Fruit fly (Drosophila melanogaster) whole organism, embryonic: ENCODE results near the gene LysRS.

Experiments
- Adf1 ChIP-seq: fragments of 200-800 bp; sonication (Bioruptor generic); IDR thresholded peaks from 2 replicates; pipeline ENCODE4 v1.3.6; 2022; ENCODE audit warnings: missing biosample characterization, missing genetic modification characterization
- Awh ChIP-seq: fragments of 200-800 bp; sonication (Bioruptor generic); IDR thresholded peaks from 2 replicates; pipeline ENCODE4, ENCODE4 v1.3.6; 2022; ENCODE audit warnings: missing biosample characterization, missing genetic modification characterization
- CG10147 ChIP-seq: fragments of 200-800 bp; sonication (Bioruptor generic); optimal IDR thresholded peaks from 2 replicates; lab custom pipeline; 2019; ENCODE audit warnings: missing biosample characterization, mild to moderate bottlenecking, missing genetic modification characterization, moderate library complexity
- CG10274 ChIP-seq: fragments of 200-800 bp; sonication (Bioruptor generic); optimal IDR thresholded peaks from 3 replicates; lab custom pipeline; 2017; ENCODE audit warnings: missing biosample characterization, mild to moderate bottlenecking, missing genetic modification characterization
- CG10366 ChIP-seq: fragments of 200-800 bp; sonication (Bioruptor generic); IDR thresholded peaks from 2 replicates; pipeline ENCODE4 v1.3.6; 2022; ENCODE audit warnings: missing biosample characterization, missing genetic modification characterization
- CG13624 ChIP-seq: fragments of 200-800 bp; sonication (Bioruptor generic); optimal IDR thresholded peaks from 2 replicates; lab custom pipeline; 2016; ENCODE audit warnings: missing biosample characterization, missing genetic modification characterization
- CG13894 ChIP-seq: fragments of 200-800 bp; sonication (Bioruptor generic); optimal IDR thresholded peaks from 3 replicates; lab custom pipeline; 2018; ENCODE audit warnings: missing biosample characterization, mild to moderate bottlenecking, missing genetic modification characterization, moderate library complexity
- CG14667 ChIP-seq: fragments of 200-800 bp; sonication (Bioruptor generic); IDR thresholded peaks from 2 replicates; pipeline ENCODE4 v1.3.6; 2022; ENCODE audit warnings: missing biosample characterization, missing genetic modification characterization
- CG15011 ChIP-seq: fragments of 200-800 bp; sonication (Bioruptor generic); optimal IDR thresholded peaks from 3 replicates; lab custom pipeline; 2018; ENCODE audit warnings: missing biosample characterization, mild to moderate bottlenecking, missing genetic modification characterization
- CG15269 ChIP-seq: fragments of 200-800 bp; sonication (Bioruptor generic); optimal IDR thresholded peaks from 2 replicates; lab custom pipeline; 2018; ENCODE audit warnings: missing biosample characterization, mild to moderate bottlenecking, missing genetic modification characterization, moderate library complexity
- CG15514 ChIP-seq: fragments of 200-800 bp; sonication (Bioruptor generic); optimal IDR thresholded peaks from 3 replicates; lab custom pipeline; 2017; ENCODE audit warnings: missing biosample characterization, missing genetic modification characterization, mild to moderate bottlenecking, moderate library complexity, missing genetic modification reagents
- CG1603 ChIP-seq: fragments of 200-800 bp; sonication (Bioruptor generic); optimal IDR thresholded peaks from 2 replicates; lab custom pipeline; 2019; ENCODE audit warnings: missing biosample characterization, mild to moderate bottlenecking, missing genetic modification characterization, moderate library complexity
- CG16863 ChIP-seq: fragments of 200-800 bp; sonication (Bioruptor generic); optimal IDR thresholded peaks from 3 replicates; lab custom pipeline; 2016; ENCODE audit warnings: missing biosample characterization, missing genetic modification characterization
- CG3407 ChIP-seq: fragments of 200-800 bp; sonication (Bioruptor generic); optimal IDR thresholded peaks from 2 replicates; lab custom pipeline; 2018; ENCODE audit warnings: missing biosample characterization, mild to moderate bottlenecking, missing genetic modification characterization
- CG4282 ChIP-seq: fragments of 200-800 bp; sonication (Bioruptor generic); optimal IDR thresholded peaks from 2 replicates; lab custom pipeline; 2016; ENCODE audit warnings: missing biosample characterization, missing genetic modification characterization
- CG7372 ChIP-seq: fragments of 200-800 bp; sonication (Bioruptor generic); IDR thresholded peaks from 2 replicates; pipeline ENCODE4 v1.3.6; 2022; ENCODE audit warnings: missing biosample characterization, missing genetic modification characterization
- CG7839 ChIP-seq: fragments of 200-800 bp; sonication (Bioruptor generic); optimal IDR thresholded peaks from 3 replicates; lab custom pipeline; 2018; ENCODE audit warnings: missing biosample characterization, mild to moderate bottlenecking, missing genetic modification characterization, moderate library complexity
- CG7928 ChIP-seq: fragments of 200-800 bp; sonication (Bioruptor generic); optimal IDR thresholded peaks from 2 replicates; lab custom pipeline; 2017; ENCODE audit warnings: missing biosample characterization, mild to moderate bottlenecking, missing genetic modification characterization
- CG8388 ChIP-seq: fragments of 200-800 bp; sonication (Bioruptor generic); optimal IDR thresholded peaks from 2 replicates; lab custom pipeline; 2019; ENCODE audit warnings: missing biosample characterization, mild to moderate bottlenecking, missing genetic modification characterization, moderate library complexity
- Dbx ChIP-seq: fragments of 200-800 bp; sonication (Bioruptor generic); IDR thresholded peaks from 3 replicates; pipeline ENCODE4 v1.3.6; 2022; ENCODE audit warnings: missing biosample characterization, missing genetic modification characterization
- Dref ChIP-seq: fragments of 200-800 bp; sonication (Bioruptor generic); IDR thresholded peaks from 2 replicates; pipeline ENCODE4 v1.3.6; 2022; ENCODE audit warnings: missing biosample characterization, missing genetic modification characterization
- Ets65A ChIP-seq: fragments of 200-800 bp; sonication (Bioruptor generic); peaks from one replicate; lab custom pipeline; 2016; ENCODE audit warnings: missing biosample characterization, missing genetic modification characterization
- Gug ChIP-seq: fragments of 200-800 bp; sonication (Bioruptor generic); IDR thresholded peaks from 4 replicates; pipeline ENCODE4 v1.3.6; 2022; ENCODE audit warnings: missing biosample characterization, missing genetic modification characterization
- Hmr ChIP-seq: fragments of 200-800 bp; sonication (Bioruptor generic); optimal IDR thresholded peaks from 3 replicates; lab custom pipeline; 2017; ENCODE audit warnings: mild to moderate bottlenecking, missing biosample characterization, missing genetic modification reagents, missing genetic modification characterization
- Hr39 ChIP-seq: fragments of >200 bp; optimal IDR thresholded peaks from 2 replicates; lab custom pipeline; 2017
- Lhr ChIP-seq: fragments of 200-800 bp; sonication (Bioruptor generic); optimal IDR thresholded peaks from 3 replicates; lab custom pipeline; 2017; ENCODE audit warnings: mild to moderate bottlenecking, missing biosample characterization, missing genetic modification reagents, missing genetic modification characterization
- Mes4 ChIP-seq: fragments of 200-800 bp; sonication (Bioruptor generic); optimal IDR thresholded peaks from 2 replicates; lab custom pipeline; 2016; ENCODE audit warnings: missing biosample characterization, missing genetic modification characterization
- Myb ChIP-seq: fragments of 200-800 bp; sonication (Bioruptor generic); optimal IDR thresholded peaks from 2 replicates; lab custom pipeline; 2016; ENCODE audit warnings: missing biosample characterization, missing genetic modification characterization
- Ravus ChIP-seq: fragments of 200-800 bp; sonication (Bioruptor generic); IDR thresholded peaks from 2 replicates; pipeline ENCODE4 v1.3.6; 2022; ENCODE audit warnings: missing biosample characterization, missing genetic modification characterization
- Six4 ChIP-seq: fragments of 200-800 bp; sonication (Bioruptor generic); optimal IDR thresholded peaks from 2 replicates; lab custom pipeline; 2016; ENCODE audit warnings: missing biosample characterization, missing genetic modification characterization
- ac ChIP-seq: fragments of 200-800 bp; sonication (Bioruptor generic); optimal IDR thresholded peaks from 3 replicates; lab custom pipeline; 2017; ENCODE audit warnings: missing biosample characterization, mild to moderate bottlenecking, missing genetic modification characterization
- az2 ChIP-seq: fragments of 200-800 bp; sonication (Bioruptor generic); optimal IDR thresholded peaks from 3 replicates; lab custom pipeline; 2016; ENCODE audit warnings: missing biosample characterization, missing genetic modification characterization
- bcd ChIP-seq: fragments of 200-800 bp; sonication (Bioruptor generic); optimal IDR thresholded peaks from 2 replicates; lab custom pipeline; 2017; ENCODE audit warnings: missing biosample characterization, mild to moderate bottlenecking, missing genetic modification characterization
- eyg ChIP-seq: fragments of 200-800 bp; sonication (Bioruptor generic); optimal IDR thresholded peaks from 3 replicates; lab custom pipeline; 2016; ENCODE audit warnings: missing biosample characterization, missing genetic modification characterization
- fd102C ChIP-seq: fragments of 200-800 bp; sonication (Bioruptor generic); optimal IDR thresholded peaks from 2 replicates; lab custom pipeline; 2018; ENCODE audit warnings: missing biosample characterization, mild to moderate bottlenecking, missing genetic modification characterization, moderate library complexity
- fd64A ChIP-seq: fragments of 200-800 bp; sonication (Bioruptor generic); optimal IDR thresholded peaks from 3 replicates; lab custom pipeline; 2018; ENCODE audit warnings: missing biosample characterization, mild to moderate bottlenecking, missing genetic modification characterization
- ftz-f1 ChIP-seq: fragments of 200-800 bp; sonication (Bioruptor generic); optimal IDR thresholded peaks from 2 replicates; lab custom pipeline; 2016; ENCODE audit warnings: missing biosample characterization, missing genetic modification characterization
- fu2 ChIP-seq: fragments of 200-800 bp; sonication (Bioruptor generic); optimal IDR thresholded peaks from 2 replicates; lab custom pipeline; 2016; ENCODE audit warnings: missing biosample characterization, missing genetic modification characterization
- grn ChIP-seq: fragments of 200-800 bp; sonication (Bioruptor generic); optimal IDR thresholded peaks from 3 replicates; lab custom pipeline; 2017; ENCODE audit warnings: missing biosample characterization, missing genetic modification characterization
- hbn ChIP-seq: fragments of 200-800 bp; sonication (Bioruptor generic); IDR thresholded peaks from 2 replicates; pipeline ENCODE4 v1.3.6; 2022; ENCODE audit warnings: missing biosample characterization, missing genetic modification characterization; ENCODE audit not compliant: partially characterized antibody
- her ChIP-seq: fragments of 200-800 bp; sonication (Bioruptor generic); optimal IDR thresholded peaks from 2 replicates; lab custom pipeline; 2016; ENCODE audit warnings: missing biosample characterization, missing genetic modification characterization
- klu ChIP-seq: fragments of 200-800 bp; sonication (Bioruptor generic); IDR thresholded peaks from 2 replicates; pipeline ENCODE4 v1.3.6; 2022; ENCODE audit warnings: missing biosample characterization, missing genetic modification characterization
- pb ChIP-seq: fragments of 200-800 bp; sonication (Bioruptor generic); optimal IDR thresholded peaks from 3 replicates; lab custom pipeline; 2016; ENCODE audit warnings: missing biosample characterization, missing genetic modification characterization
- phol ChIP-seq: fragments of 200-800 bp; sonication (Bioruptor generic); optimal IDR thresholded peaks from 3 replicates; lab custom pipeline; 2018; ENCODE audit warnings: missing biosample characterization, mild to moderate bottlenecking, missing genetic modification characterization, moderate library complexity
- row ChIP-seq: fragments of 200-800 bp; sonication (Bioruptor generic); IDR thresholded peaks from 3 replicates; pipeline ENCODE4 v1.3.6; 2022; ENCODE audit warnings: missing biosample characterization, missing genetic modification characterization
- schlank ChIP-seq: fragments of 200-800 bp; sonication (Bioruptor generic); optimal IDR thresholded peaks from 2 replicates; lab custom pipeline; 2018; ENCODE audit warnings: missing biosample characterization, mild to moderate bottlenecking, missing genetic modification characterization
- sd ChIP-seq: fragments of 200-800 bp; sonication (Bioruptor generic); optimal IDR thresholded peaks from 3 replicates; lab custom pipeline; 2018; ENCODE audit warnings: missing biosample characterization, mild to moderate bottlenecking, missing genetic modification characterization, moderate library complexity
- slbo ChIP-seq: fragments of 200-800 bp; sonication (Bioruptor generic); IDR thresholded peaks from 2 replicates; pipeline ENCODE4 v1.3.6; 2022; ENCODE audit warnings: missing biosample characterization, missing genetic modification characterization
- ttk ChIP-seq: fragments of 200-800 bp; sonication (Bioruptor generic); IDR thresholded peaks from 2 replicates; pipeline ENCODE4 v2.1.2; 2022; ENCODE audit warnings: missing biosample characterization, missing genetic modification characterization
- unc-4 ChIP-seq: fragments of 200-800 bp; sonication (Bioruptor generic); IDR thresholded peaks from 2 replicates; pipeline ENCODE4 v1.3.6; 2022; ENCODE audit warnings: missing biosample characterization, missing genetic modification characterization; ENCODE audit not compliant: partially characterized antibody
- unpg ChIP-seq: fragments of 200-800 bp; sonication (Bioruptor generic); optimal IDR thresholded peaks from 3 replicates; lab custom pipeline; 2018; ENCODE audit warnings: missing biosample characterization, mild to moderate bottlenecking, missing genetic modification characterization, moderate library complexity
- wor ChIP-seq: fragments of 200-800 bp; sonication (Bioruptor generic); IDR thresholded peaks from 2 replicates; pipeline ENCODE4 v1.3.6; 2022; ENCODE audit warnings: missing biosample characterization, missing genetic modification characterization

The LysRS gene

DNA sequence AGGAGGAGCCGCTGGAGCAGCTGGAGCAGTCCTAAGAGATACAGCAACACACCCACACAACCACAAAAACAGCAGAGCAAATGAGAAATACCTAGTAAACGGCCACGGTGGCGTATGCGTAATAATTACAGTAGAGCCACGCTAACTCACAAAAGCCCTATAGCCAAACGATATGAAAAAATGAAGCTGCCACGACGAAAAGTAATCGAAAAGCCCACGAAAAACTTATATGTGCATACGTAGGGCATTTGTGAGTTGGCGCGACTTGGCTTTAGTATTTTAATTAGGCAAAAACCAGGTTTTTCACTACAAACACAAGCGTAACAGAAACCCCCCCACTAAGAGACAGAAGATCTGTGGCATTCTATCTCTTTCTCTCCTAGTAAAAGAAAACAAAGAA lies 20.8 kb downstream of the LysRS start (continued):
- no peak for TF ChIP-seq CG10147 (GFP tag; lab: Kevin White, UChicago)
- TF ChIP-seq ttk = 0 out of 2 replicates have a peak, but pooled peaks have one; percentile 11
- peak; percentile 38 for TF ChIP-seq CG7839 (tag; lab: Kevin White, UChicago)
- no peak for TF ChIP-seq CG15011
- TF ChIP-seq ac (GFP tag; lab: Kevin White, UChicago) = no peak
- no peak for TF ChIP-seq bcd (GFP tag; lab: Kevin White, UChicago)
- TF ChIP-seq Six4 = no peak
- peak; percentile 0 for TF ChIP-seq CG15514 (GFP tag; lab: Kevin White, UChicago)
- no peak for TF ChIP-seq Myb (GFP tag; lab: Kevin White, UChicago)
- TF ChIP-seq row (GFP tag; lab: Robert Waterston, UW) = peak; percentile 75
- TF ChIP-seq CG7372 (GFP tag; lab: Robert Waterston, UW) = peak; percentile 45
- TF ChIP-seq klu = no peak
- TF ChIP-seq CG10274 (GFP tag; lab: Kevin White, UChicago) = peak; percentile 90
- peak; percentile 36 for TF ChIP-seq sd
- no peak for TF ChIP-seq fu2
- TF ChIP-seq Gug (GFP tag; lab: Robert Waterston, UW) = peak; percentile 35; the same call in 1 of the 4 replicates
- no peak for TF ChIP-seq Adf1 (GFP tag; lab: Robert Waterston, UW)
- TF ChIP-seq CG15269 (tag; lab: Kevin White, UChicago) = peak; percentile 39
- TF ChIP-seq CG14667 (GFP tag; lab: Robert Waterston, UW) = no peak
- TF ChIP-seq unc-4 (GFP tag; lab: Robert Waterston, UW) = no peak
- TF ChIP-seq wor (GFP tag; lab: Robert Waterston, UW) = no peak
- no peak for TF ChIP-seq CG4282 (GFP tag; lab: Kevin White, UChicago)
- TF ChIP-seq unpg (GFP tag; lab: Kevin White, UChicago) = peak; percentile 4
- no peak for TF ChIP-seq schlank (tag; lab: Kevin White, UChicago)
- no peak for TF ChIP-seq Hr39 (lab: Kevin White, UChicago)
- TF ChIP-seq Hmr (GFP tag; lab: Kevin White, UChicago) = peak; percentile 6
- no peak for TF ChIP-seq CG1603
- no peak for TF ChIP-seq her (GFP tag; lab: Kevin White, UChicago)
- peak; percentile 66 for TF ChIP-seq slbo
- peak; percentile 47 for TF ChIP-seq CG13894 (tag; lab: Kevin White, UChicago)
- peak; percentile 13 for TF ChIP-seq pb (GFP tag; lab: Kevin White, UChicago)
- no peak for TF ChIP-seq phol (tag; lab: Kevin White, UChicago)
- no peak for TF ChIP-seq Mes4 (GFP tag; lab: Kevin White, UChicago)
- TF ChIP-seq CG7928 (GFP tag; lab: Kevin White, UChicago) = no peak
- no peak for TF ChIP-seq hbn (GFP tag; lab: Robert Waterston, UW)
- TF ChIP-seq eyg (GFP tag; lab: Kevin White, UChicago) = no peak
- no peak for TF ChIP-seq CG3407 (GFP tag; lab: Kevin White, UChicago)
- TF ChIP-seq CG8388 (GFP tag; lab: Kevin White, UChicago) = no peak
- TF ChIP-seq fd64A = no peak
- no peak for TF ChIP-seq Ravus (GFP tag; lab: Robert Waterston, UW)
- no peak for TF ChIP-seq az2
- TF ChIP-seq CG10366 (GFP tag; lab: Robert Waterston, UW) = no peak
- no peak for TF ChIP-seq Dref
- TF ChIP-seq fd102C (GFP tag; lab: Kevin White, UChicago) = no peak
- TF ChIP-seq Awh (GFP tag; lab: Robert Waterston, UW) = 0 out of 2 replicates have a peak, but pooled peaks have one; percentile 23
- no peak for TF ChIP-seq CG16863 (GFP tag; lab: Kevin White, UChicago)
- no peak for TF ChIP-seq ftz-f1 (GFP tag; lab: Kevin White, UChicago)
- no peak for TF ChIP-seq CG13624 (GFP tag; lab: Kevin White, UChicago)
- no peak for TF ChIP-seq Dbx (GFP tag; lab: Robert Waterston, UW)
- TF ChIP-seq Lhr (GFP tag; lab: Kevin White, UChicago) = no peak
- TF ChIP-seq grn (GFP tag; lab: Kevin White, UChicago) = no peak
- TF ChIP-seq Ets65A (GFP tag; lab: Kevin White, UChicago) = no peak
